Fruit fly (Drosophila melanogaster) whole organism, embryonic: ENCODE data around the gene mRpL35.
A peak's percentile ranks its signal among the peaks of the same experiment; 100 is the strongest.

Source experiments
- CG11398 ChIP-seq: fragments of 200-800 bp; sonication (Bioruptor generic); optimal IDR thresholded peaks from 2 replicates; lab custom pipeline; 2016; ENCODE audit warnings: missing biosample characterization, missing genetic modification characterization
- CG14965 ChIP-seq: fragments of 200-800 bp; sonication (Bioruptor generic); optimal IDR thresholded peaks from 2 replicates; lab custom pipeline; 2016; ENCODE audit warnings: missing biosample characterization, missing genetic modification characterization, borderline replicate concordance
- CG8478 ChIP-seq: fragments of >200 bp; optimal IDR thresholded peaks from 2 replicates; lab custom pipeline; 2018
- CHES-1-like ChIP-seq: fragments of 200-800 bp; sonication (Bioruptor generic); optimal IDR thresholded peaks from 2 replicates; lab custom pipeline; 2016; ENCODE audit warnings: missing biosample characterization, missing genetic modification characterization
- Dp ChIP-seq: fragments of 200-800 bp; sonication (Bioruptor generic); optimal IDR thresholded peaks from 2 replicates; lab custom pipeline; 2018; ENCODE audit warnings: missing biosample characterization, mild to moderate bottlenecking, missing genetic modification characterization, moderate library complexity
- Fer3 ChIP-seq: fragments of 200-800 bp; sonication (Bioruptor generic); optimal IDR thresholded peaks from 2 replicates; lab custom pipeline; 2018; ENCODE audit warnings: missing biosample characterization, mild to moderate bottlenecking, missing genetic modification characterization, moderate library complexity
- Sox100B ChIP-seq: fragments of 200-800 bp; sonication (Bioruptor generic); optimal IDR thresholded peaks from 3 replicates; lab custom pipeline; 2018; ENCODE audit warnings: missing biosample characterization, mild to moderate bottlenecking, missing genetic modification characterization
- fd3F ChIP-seq: fragments of 200-800 bp; sonication (Bioruptor generic); optimal IDR thresholded peaks from 2 replicates; lab custom pipeline; 2018; ENCODE audit warnings: missing biosample characterization, mild to moderate bottlenecking, missing genetic modification characterization, moderate library complexity
- rib ChIP-seq: fragments of 200-800 bp; sonication (Bioruptor generic); IDR thresholded peaks from 2 replicates; pipeline ENCODE4 v1.3.6; 2022; ENCODE audit warnings: missing biosample characterization, missing genetic modification characterization
- trh ChIP-seq: fragments of 200-800 bp; sonication (Bioruptor generic); optimal IDR thresholded peaks from 2 replicates; lab custom pipeline; 2016; ENCODE audit warnings: missing biosample characterization, missing genetic modification characterization
- unc-4 ChIP-seq: fragments of 200-800 bp; sonication (Bioruptor generic); IDR thresholded peaks from 2 replicates; pipeline ENCODE4 v1.3.6; 2022; ENCODE audit warnings: missing biosample characterization, missing genetic modification characterization; ENCODE audit not compliant: partially characterized antibody
- zen2 ChIP-seq: fragments of 200-800 bp; sonication (Bioruptor generic); IDR thresholded peaks from 3 replicates; pipeline ENCODE4 v1.3.6; 2022; ENCODE audit warnings: missing biosample characterization, missing genetic modification characterization; ENCODE audit not compliant: partially characterized antibody

DNA sequence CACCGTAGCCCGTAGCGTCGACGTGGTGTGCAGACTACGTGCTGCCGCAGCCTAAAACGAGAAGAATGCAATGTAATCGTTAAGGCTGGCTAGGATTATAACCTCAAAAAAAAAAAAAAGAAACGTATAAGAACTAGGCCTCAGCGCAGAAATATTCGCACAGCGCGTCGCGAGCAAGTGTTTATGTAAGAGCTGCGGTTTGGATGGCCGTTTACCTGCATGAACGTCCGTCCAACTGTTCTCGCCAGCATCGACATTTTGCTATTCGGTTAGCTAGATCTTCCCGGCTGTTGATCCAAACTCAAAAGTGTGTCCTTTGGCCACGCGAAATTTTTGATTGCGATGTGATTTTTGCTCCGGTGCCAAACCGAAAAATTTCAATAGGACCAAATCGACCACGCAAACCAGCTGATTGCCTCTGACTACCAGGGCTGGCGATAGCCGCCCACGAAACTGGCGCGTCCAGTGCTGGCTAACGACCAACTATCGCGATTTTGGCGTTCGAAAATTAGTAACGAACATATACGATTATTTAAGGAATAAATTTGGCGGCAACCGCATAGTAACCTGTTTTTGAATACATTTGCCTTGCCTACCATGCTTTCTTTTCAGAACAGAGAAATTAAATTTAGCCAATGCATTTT is 4.4 kb upstream of the mRpL35 start, which contains the start of gene Idh3b:
- TF ChIP-seq fd3F (GFP tag; lab: Kevin White, UChicago), result peak; percentile 26
- TF ChIP-seq trh (GFP tag; lab: Kevin White, UChicago), result peak; percentile 32
- TF ChIP-seq unc-4 (GFP tag; lab: Robert Waterston, UW), result peak; percentile 97
- peak; percentile 88 for TF ChIP-seq Dp
- TF ChIP-seq Sox100B (GFP tag; lab: Kevin White, UChicago), result no peak
- TF ChIP-seq Fer3 (tag; lab: Kevin White, UChicago), result no peak
- TF ChIP-seq CG14965 (GFP tag; lab: Kevin White, UChicago), result no peak
- TF ChIP-seq CHES-1-like (GFP tag; lab: Kevin White, UChicago), result peak; percentile 84
- no peak for TF ChIP-seq CG8478 (lab: Kevin White, UChicago)
- TF ChIP-seq zen2 (GFP tag; lab: Robert Waterston, UW), result peak; percentile 94
- peak; percentile 48 for TF ChIP-seq CG11398
- TF ChIP-seq rib, result 0 out of 2 replicates have a peak, but pooled peaks have one; percentile 57
